Fruit fly (Drosophila melanogaster) whole organism, adult: ENCODE measurements around the gene CG14834.

Source experiments
- CG11617 ChIP-seq: fragments of 200-800 bp; sonication (Bioruptor generic); optimal IDR thresholded peaks from 2 replicates; lab custom pipeline; 2017; ENCODE audit warnings: mild to moderate bottlenecking, missing biosample characterization, missing genetic modification reagents, missing genetic modification characterization
- CG12768 ChIP-seq: fragments of 200-800 bp; sonication (Bioruptor generic); optimal IDR thresholded peaks from 2 replicates; lab custom pipeline; 2017; ENCODE audit warnings: missing biosample characterization, missing genetic modification characterization, mild to moderate bottlenecking, moderate library complexity, missing genetic modification reagents
- CG14711 ChIP-seq: fragments of 200-800 bp; sonication (Bioruptor generic); optimal IDR thresholded peaks from 2 replicates; lab custom pipeline; 2018; ENCODE audit warnings: missing biosample characterization, mild to moderate bottlenecking, missing genetic modification characterization, moderate library complexity
- CG1620 ChIP-seq: fragments of 200-800 bp; sonication (Bioruptor generic); optimal IDR thresholded peaks from 2 replicates; lab custom pipeline; 2016; ENCODE audit warnings: missing biosample characterization, missing genetic modification characterization
- CG33017 ChIP-seq: fragments of 200-800 bp; sonication (Bioruptor generic); optimal IDR thresholded peaks from 2 replicates; lab custom pipeline; 2018; ENCODE audit warnings: missing biosample characterization, mild to moderate bottlenecking, missing genetic modification characterization, moderate library complexity
- CG5204 ChIP-seq: fragments of 200-800 bp; sonication (Bioruptor generic); optimal IDR thresholded peaks from 2 replicates; lab custom pipeline; 2016; ENCODE audit warnings: missing biosample characterization, missing genetic modification characterization
- CG7045 ChIP-seq: fragments of 200-800 bp; sonication (Bioruptor generic); optimal IDR thresholded peaks from 2 replicates; lab custom pipeline; 2017; ENCODE audit warnings: missing biosample characterization, mild to moderate bottlenecking, missing genetic modification characterization
- CG7101 ChIP-seq: fragments of 200-800 bp; sonication (Bioruptor generic); optimal IDR thresholded peaks from 2 replicates; lab custom pipeline; 2018; ENCODE audit warnings: missing biosample characterization, mild to moderate bottlenecking, missing genetic modification characterization, moderate library complexity
- Clk ChIP-seq: fragments of 200-800 bp; sonication (Bioruptor generic); optimal IDR thresholded peaks from 2 replicates; lab custom pipeline; 2017; ENCODE audit warnings: missing biosample characterization, missing genetic modification characterization
- Crg-1 ChIP-seq: fragments of 200-800 bp; sonication (Bioruptor generic); optimal IDR thresholded peaks from 2 replicates; lab custom pipeline; 2016; ENCODE audit warnings: missing biosample characterization, missing genetic modification characterization
- Hr96 ChIP-seq: fragments of 200-800 bp; sonication (Bioruptor generic); optimal IDR thresholded peaks from 2 replicates; lab custom pipeline; 2016; ENCODE audit warnings: missing biosample characterization, missing genetic modification characterization
- Mnt ChIP-seq: fragments of 200-800 bp; sonication (Bioruptor generic); optimal IDR thresholded peaks from 2 replicates; lab custom pipeline; 2016; ENCODE audit warnings: missing biosample characterization, mild to moderate bottlenecking, missing genetic modification characterization
- bab1 ChIP-seq: fragments of 200-800 bp; sonication (Bioruptor generic); optimal IDR thresholded peaks from 3 replicates; lab custom pipeline; 2019; ENCODE audit warnings: missing biosample characterization, mild to moderate bottlenecking, missing genetic modification characterization, moderate library complexity
- cic ChIP-seq: fragments of 200-800 bp; sonication (Bioruptor generic); optimal IDR thresholded peaks from 2 replicates; lab custom pipeline; 2017; ENCODE audit warnings: missing biosample characterization, mild to moderate bottlenecking, missing genetic modification characterization, moderate library complexity
- cnc ChIP-seq, 2 experiments: fragments of >200 bp; optimal IDR thresholded peaks; 2 replicates each; lab custom pipeline; 2017
- kay ChIP-seq: fragments of 200-800 bp; sonication (Bioruptor generic); peaks from one replicate; lab custom pipeline; 2016; ENCODE audit warnings: missing biosample characterization, missing genetic modification characterization, borderline replicate concordance
- ovo ChIP-seq: fragments of 200-800 bp; sonication (Bioruptor generic); optimal IDR thresholded peaks from 2 replicates; lab custom pipeline; 2016; ENCODE audit warnings: missing biosample characterization, missing genetic modification characterization
- pad ChIP-seq: fragments of 200-800 bp; sonication (Bioruptor generic); optimal IDR thresholded peaks from 3 replicates; lab custom pipeline; 2017; ENCODE audit warnings: missing biosample characterization, missing genetic modification characterization, mild to moderate bottlenecking, moderate library complexity, missing genetic modification reagents
- tj ChIP-seq: fragments of 200-800 bp; sonication (Bioruptor generic); optimal IDR thresholded peaks from 3 replicates; lab custom pipeline; 2017; ENCODE audit warnings: missing biosample characterization, mild to moderate bottlenecking, missing genetic modification characterization, moderate library complexity
- toe ChIP-seq: fragments of 200-800 bp; sonication (Bioruptor generic); optimal IDR thresholded peaks from 2 replicates; lab custom pipeline; 2016; ENCODE audit warnings: missing biosample characterization, missing genetic modification characterization

Gene CG14834

DNA sequence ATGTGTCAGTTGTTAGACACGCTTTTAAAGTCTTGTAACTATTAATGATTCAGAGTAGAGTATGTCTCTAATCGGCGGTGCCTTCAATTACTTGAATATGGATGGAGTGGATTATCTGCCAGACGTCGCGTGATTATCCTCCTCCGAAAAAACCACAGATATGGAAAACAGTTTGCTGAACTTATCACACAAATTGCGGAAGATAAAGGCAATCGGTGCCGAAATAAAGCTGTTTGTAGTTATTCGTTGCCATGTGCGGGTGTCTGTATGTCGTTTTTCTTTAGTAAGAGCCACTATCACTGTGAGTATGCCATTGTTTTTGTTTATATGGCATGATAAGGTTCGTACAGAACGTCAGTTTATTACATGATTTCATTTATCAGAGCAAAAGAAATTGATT lies 2.9 kb downstream of the CG14834 start:
- TF ChIP-seq cnc (optimal IDR thresholded peaks at IDR 0.05; lab: Kevin White, UChicago) (no peak), CG1620 (GFP tag; lab: Kevin White, UChicago) (no peak), tj (GFP tag; lab: Kevin White, UChicago) (no peak), Crg-1 (GFP tag; lab: Kevin White, UChicago) (no peak), cic (peak; percentile 29), Mnt (GFP tag; lab: Kevin White, UChicago) (peak; percentile 9), CG7045 (GFP tag; lab: Kevin White, UChicago) (no peak)

DNA sequence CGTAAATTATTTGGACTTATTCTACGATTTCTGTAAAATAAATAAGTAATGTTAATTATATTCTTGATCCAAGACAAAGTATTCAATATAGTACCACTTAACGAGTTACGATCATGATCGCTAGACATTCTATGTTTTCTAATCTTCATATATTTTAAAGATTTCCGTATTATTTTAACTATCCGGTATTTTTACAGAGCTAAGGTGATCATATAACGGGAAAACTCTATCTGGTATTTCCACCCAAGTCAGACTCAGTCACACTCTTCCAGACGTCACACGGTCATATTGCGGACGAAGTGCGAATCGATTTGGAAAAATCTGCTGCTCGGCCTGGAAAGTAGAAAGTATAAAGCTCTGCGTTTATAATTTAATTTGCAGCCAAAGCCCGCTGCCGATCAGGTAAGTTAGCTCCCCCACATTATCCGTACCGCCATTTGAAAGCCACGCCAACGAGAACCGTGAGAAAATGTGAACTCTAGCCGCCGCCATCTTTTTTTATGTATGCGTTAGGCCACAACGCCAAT lies 7.6 kb downstream of the CG14834 start, which contains the start of the genes lark and eco:
Gene lark, plus strand, starts transcription at position 51 of the 527 bp plus-strand sequence.
Gene eco, minus strand, starts transcription at position 125 of the 527 bp plus-strand sequence.
- TF ChIP-seq Mnt (GFP tag; lab: Kevin White, UChicago) (peak; percentile 11), bab1 (peak; percentile 67), tj (GFP tag; lab: Kevin White, UChicago) (no peak), CG12768 (GFP tag; lab: Kevin White, UChicago) (peak; percentile 3), CG1620 (GFP tag; lab: Kevin White, UChicago) (no peak), CG14711 (tag; lab: Kevin White, UChicago) (peak; percentile 61), CG11617 (GFP tag; lab: Kevin White, UChicago) (no peak)

DNA sequence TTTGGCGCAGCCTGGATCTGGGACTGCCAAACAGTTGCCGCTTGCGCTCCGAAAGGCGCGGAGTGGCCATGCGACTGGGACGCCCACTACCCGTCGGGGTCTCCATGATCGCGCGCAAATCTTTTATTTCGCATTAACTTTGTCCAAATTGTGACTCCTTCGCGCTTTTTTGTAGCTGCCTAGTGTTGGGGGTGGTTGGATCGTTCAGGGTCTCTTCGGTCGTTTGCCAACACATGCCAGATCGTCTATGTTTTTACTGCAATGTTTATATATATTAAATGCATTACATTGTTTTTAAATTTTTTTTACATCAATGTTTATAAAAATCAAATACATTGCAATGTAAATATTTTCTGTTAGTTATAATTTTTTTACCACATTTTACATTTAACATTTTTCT lies 8.1 kb downstream of the CG14834 start:
- TF ChIP-seq Hr96 (GFP tag; lab: Kevin White, UChicago) (no peak), CG7101 (tag; lab: Kevin White, UChicago) (peak; percentile 54), kay (GFP tag; lab: Kevin White, UChicago) (no peak), CG12768 (GFP tag; lab: Kevin White, UChicago) (peak; percentile 31), CG1620 (GFP tag; lab: Kevin White, UChicago) (peak; percentile 52), CG33017 (tag; lab: Kevin White, UChicago) (no peak), pad (peak; percentile 50), cnc (optimal IDR thresholded peaks at IDR 0.05; lab: Kevin White, UChicago) (no peak), toe (no peak), CG5204 (GFP tag; lab: Kevin White, UChicago) (no peak), Mnt (GFP tag; lab: Kevin White, UChicago) (peak; percentile 2), Clk (GFP tag; lab: Kevin White, UChicago) (no peak), ovo (GFP tag; lab: Kevin White, UChicago) (peak; percentile 20), Crg-1 (GFP tag; lab: Kevin White, UChicago) (peak; percentile 66)

DNA sequence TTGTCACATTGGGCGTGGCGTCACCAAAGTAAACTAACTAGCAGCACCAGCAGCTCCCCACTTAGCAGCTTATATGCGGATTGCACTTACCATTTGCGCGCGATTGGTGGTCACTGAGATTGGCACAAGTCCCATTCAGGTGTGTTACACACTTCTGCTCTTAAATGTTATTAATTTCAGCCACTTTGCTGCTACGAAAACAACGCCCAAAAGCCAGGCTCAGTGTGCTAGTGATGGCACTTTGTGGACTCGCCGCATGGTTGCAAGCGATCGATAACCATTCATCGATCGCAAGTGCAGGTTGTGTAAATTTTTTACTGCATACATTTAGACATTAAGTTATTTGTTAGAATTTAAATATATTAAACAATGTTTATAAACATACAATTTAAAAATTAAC lies 11.9 kb downstream of the CG14834 start, which contains the start of the genes wrm1 and wrm2:
Gene wrm1, minus strand, starts transcription at position 237 of the 400 bp plus-strand sequence.
Gene wrm2, minus strand, starts transcription at position 237 of the 400 bp plus-strand sequence.
- no peak for TF ChIP-seq CG12768 (GFP tag; lab: Kevin White, UChicago)
- TF ChIP-seq CG33017 (tag; lab: Kevin White, UChicago) = no peak
- TF ChIP-seq CG14711 (tag; lab: Kevin White, UChicago) = peak; percentile 5
- TF ChIP-seq bab1 = peak; percentile 52
- TF ChIP-seq ovo (GFP tag; lab: Kevin White, UChicago) = no peak
- TF ChIP-seq pad = no peak
- TF ChIP-seq Mnt (GFP tag; lab: Kevin White, UChicago) = peak; percentile 55
- TF ChIP-seq CG11617 (GFP tag; lab: Kevin White, UChicago) = no peak
- TF ChIP-seq CG1620 (GFP tag; lab: Kevin White, UChicago) = no peak
- no peak for TF ChIP-seq CG7045 (GFP tag; lab: Kevin White, UChicago)
- TF ChIP-seq Clk (GFP tag; lab: Kevin White, UChicago) = no peak
- TF ChIP-seq CG7101 (tag; lab: Kevin White, UChicago) = no peak
- no peak for TF ChIP-seq kay (GFP tag; lab: Kevin White, UChicago)
- no peak for TF ChIP-seq Crg-1 (GFP tag; lab: Kevin White, UChicago)
- no peak for TF ChIP-seq tj (GFP tag; lab: Kevin White, UChicago)

DNA sequence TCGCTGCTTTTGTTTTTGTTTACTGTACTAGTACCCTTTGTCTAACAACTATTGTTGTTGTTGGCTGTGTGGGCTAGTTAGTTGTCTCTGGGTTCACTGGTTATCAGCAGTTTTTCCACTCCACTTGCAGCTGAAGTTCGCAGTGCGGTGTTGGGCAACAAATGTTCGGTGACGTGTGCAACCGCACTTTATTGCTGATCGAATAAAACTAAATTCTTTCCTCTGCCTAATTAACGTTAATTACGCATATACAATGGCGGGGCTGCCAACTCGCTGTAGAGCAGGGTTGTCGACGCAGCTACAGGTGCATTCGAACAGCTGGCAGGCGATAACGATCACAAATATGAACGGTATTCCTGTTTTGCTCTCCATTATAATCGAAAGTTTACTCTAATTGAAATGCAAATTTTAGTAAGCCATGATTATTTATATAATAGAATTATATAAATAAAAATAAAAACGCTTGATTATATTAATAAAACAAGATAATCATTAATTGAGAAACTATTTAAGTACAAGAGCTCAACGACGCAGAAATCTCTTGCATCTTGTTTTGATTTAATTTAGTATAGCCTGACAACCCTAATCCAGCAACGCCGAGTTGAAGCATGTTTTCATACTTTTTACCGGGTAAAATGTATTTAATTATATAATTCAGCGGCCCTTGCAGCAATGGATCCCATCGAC lies 18.2 kb downstream of the CG14834 start, which contains the start of the genes mrva, CG42307 and mus312:
Gene mrva, minus strand, starts transcription at position 276 of the 687 bp plus-strand sequence.
Gene CG42307, plus strand, starts transcription at position 566 of the 687 bp plus-strand sequence.
Gene mus312, plus strand, starts transcription at position 566 of the 687 bp plus-strand sequence.
- TF ChIP-seq CG7101 (tag; lab: Kevin White, UChicago) (peak; percentile 96), bab1 (peak; percentile 86), CG5204 (GFP tag; lab: Kevin White, UChicago) (no peak), CG11617 (GFP tag; lab: Kevin White, UChicago) (peak; percentile 96), ovo (GFP tag; lab: Kevin White, UChicago) (peak; percentile 80), CG7045 (GFP tag; lab: Kevin White, UChicago) (peak; percentile 90), cnc (optimal IDR thresholded peaks at IDR 0.05; lab: Kevin White, UChicago) (no peak), CG33017 (tag; lab: Kevin White, UChicago) (peak; percentile 93), Crg-1 (GFP tag; lab: Kevin White, UChicago) (peak; percentile 80), pad (peak; percentile 69), kay (GFP tag; lab: Kevin White, UChicago) (no peak), CG1620 (GFP tag; lab: Kevin White, UChicago) (peak; percentile 75), CG12768 (GFP tag; lab: Kevin White, UChicago) (peak; percentile 90), Mnt (GFP tag; lab: Kevin White, UChicago) (peak; percentile 70), tj (GFP tag; lab: Kevin White, UChicago) (peak; percentile 88), Clk (GFP tag; lab: Kevin White, UChicago) (peak; percentile 51), cic (peak; percentile 69), Hr96 (GFP tag; lab: Kevin White, UChicago) (no peak), toe (no peak), CG14711 (tag; lab: Kevin White, UChicago) (peak; percentile 99)
